Fruit fly (Drosophila melanogaster): ENCODE measurements around the gene CG11902.

dm6 chr3R:25313771-25314170 lies 21.3 kb upstream of the CG11902 start, which contains the start of gene CG31087:
- TF ChIP-seq fd85E (GFP tag; optimal IDR thresholded peaks at IDR 0.05), result no peak
- TF ChIP-seq CG3919 (GFP tag; optimal IDR thresholded peaks at IDR 0.05), result no peak
- TF ChIP-seq eg (GFP tag; IDR thresholded peaks at IDR 0.05), result no peak
- TF ChIP-seq Eip78C (GFP tag), result no peak
- no peak for TF ChIP-seq net (GFP tag; optimal IDR thresholded peaks at IDR 0.05)
- no peak for TF ChIP-seq Sox102F (GFP tag; optimal IDR thresholded peaks at IDR 0.05)
- no peak for TF ChIP-seq CG1621 (tag; optimal IDR thresholded peaks at IDR 0.05)
- TF ChIP-seq CG8632 (GFP tag; optimal IDR thresholded peaks at IDR 0.05), result no peak
- no peak for TF ChIP-seq CG31627 (GFP tag; optimal IDR thresholded peaks at IDR 0.05)
- TF ChIP-seq CG6854 (GFP tag; optimal IDR thresholded peaks at IDR 0.05), result no peak
- no peak for TF ChIP-seq cyc (GFP tag; optimal IDR thresholded peaks at IDR 0.05)
- no peak for TF ChIP-seq CG6792 (GFP tag; optimal IDR thresholded peaks at IDR 0.05)
- no peak for TF ChIP-seq CG34406 (GFP tag; optimal IDR thresholded peaks at IDR 0.05)
